Fruit fly (Drosophila melanogaster): ENCODE measurements around the gene CG13040.

DNA sequence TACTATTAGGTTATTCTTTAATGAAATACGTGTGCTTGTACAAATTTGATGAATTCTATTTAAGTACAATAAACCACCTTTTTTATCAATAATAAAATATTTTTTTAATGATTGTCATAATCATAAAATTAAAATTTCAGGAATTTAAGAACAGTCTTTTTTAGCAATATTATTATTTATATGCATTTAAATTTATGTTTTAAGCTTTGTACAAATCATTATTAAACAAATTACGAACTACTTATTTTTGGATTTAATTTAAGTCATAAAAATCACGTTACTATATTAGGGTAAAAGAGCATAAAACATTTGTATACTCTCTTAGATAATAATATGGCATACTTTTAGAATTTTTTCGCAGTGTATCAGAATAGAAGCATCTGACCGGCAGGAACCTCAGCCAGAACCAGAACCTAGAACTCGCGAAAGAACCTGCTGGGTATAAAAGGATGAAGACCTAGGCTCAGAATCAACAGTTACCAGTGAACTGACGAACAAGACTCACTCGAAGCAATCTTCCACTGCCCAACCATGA lies 35.6 kb upstream of the CG13040 start, which contains the start of gene Cpr72Ea:
- no peak for TF ChIP-seq Snoo (tag; optimal IDR thresholded peaks at IDR 0.05)
- no peak for TF ChIP-seq Pif1B (GFP tag; optimal IDR thresholded peaks at IDR 0.05)

All from whole organism, pupa.